Worm (Caenorhabditis elegans): ENCODE measurements around the gene srx-21.
A peak's percentile ranks its signal among the peaks of the same experiment; 100 is the strongest.

srx-21 gene

DNA sequence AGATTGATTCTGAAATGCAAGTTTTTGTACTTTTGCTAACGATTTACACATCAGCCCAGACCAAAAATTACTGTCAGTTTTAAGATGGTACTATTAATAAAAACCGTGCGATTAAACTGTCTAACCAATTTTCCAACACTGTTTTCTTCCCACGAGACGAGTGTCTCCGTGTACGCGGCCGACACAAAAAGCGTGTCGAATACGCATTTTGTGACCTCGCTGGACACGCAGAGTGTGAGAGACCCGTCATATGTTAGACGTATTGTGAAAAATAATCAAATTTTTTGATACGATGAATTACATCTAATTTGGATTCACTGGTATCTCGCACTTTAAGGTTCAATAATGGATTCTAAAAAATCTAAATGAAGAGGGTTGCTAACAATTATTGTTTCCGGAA is 41.2 kb upstream of the srx-21 start:
- TF ChIP-seq ztf-6 (GFP tag; IDR thresholded peaks at IDR 0.05): no peak
- no peak for TF ChIP-seq snpc-1.3 (tag; optimal IDR thresholded peaks at IDR 0.05; ENCODE audit: insufficient read depth)
- TF ChIP-seq snpc-1.1 (tag; optimal IDR thresholded peaks at IDR 0.05; ENCODE audit: insufficient read depth): peak; percentile 18
- peak; percentile 63 for TF ChIP-seq dox-1 (GFP tag; IDR thresholded peaks at IDR 0.05)
- peak; percentile 13 for TF ChIP-seq ceh-27 (GFP tag; optimal IDR thresholded peaks at IDR 0.05)
- no peak for TF ChIP-seq hmg-20 (GFP tag; IDR thresholded peaks at IDR 0.05)
- peak; percentile 88 for TF ChIP-seq nhr-80 (tag; optimal IDR thresholded peaks at IDR 0.05)
- peak; percentile 71 for TF ChIP-seq attf-5 (GFP tag; optimal IDR thresholded peaks at IDR 0.05)
- TF ChIP-seq snpc-4 (GFP tag; optimal IDR thresholded peaks at IDR 0.05): no peak
- TF ChIP-seq snpc-4 (tag; optimal IDR thresholded peaks at IDR 0.05): peak; percentile 66 to 91 (median 82)
- peak; percentile 36; the same call in 1 of the 2 replicates for TF ChIP-seq cebp-1 (GFP tag; IDR thresholded peaks at IDR 0.05)
- TF ChIP-seq cebp-1 (tag; optimal IDR thresholded peaks at IDR 0.05): peak; percentile 45

DNA sequence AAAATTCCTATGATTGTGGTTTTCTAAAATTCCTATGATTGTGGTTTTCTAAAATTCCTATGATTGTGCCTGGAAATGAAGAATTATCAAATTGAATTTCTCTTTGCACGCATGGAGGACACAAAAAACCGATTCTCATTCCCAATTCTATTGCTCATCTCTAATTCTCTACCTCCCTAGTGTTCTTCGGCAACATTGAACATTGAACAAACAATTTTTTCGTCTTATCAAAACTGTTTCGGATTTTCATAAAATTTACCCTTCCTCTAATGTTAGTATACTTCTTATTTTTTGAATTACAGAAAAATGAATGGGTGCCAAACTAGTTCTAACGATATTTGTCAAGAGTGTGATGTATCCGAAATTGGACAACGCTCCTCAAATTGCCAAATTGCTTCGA is 40.6 kb upstream of the srx-21 start, which contains the start of gene pals-31:
Gene pals-31 (plus strand): TSS at position 301 of the 400 bp plus-strand sequence.
- TF ChIP-seq aptf-3 (GFP tag; IDR thresholded peaks at IDR 0.05) (no peak), tbp1 (GFP tag; optimal IDR thresholded peaks at IDR 0.05) (no peak)

DNA sequence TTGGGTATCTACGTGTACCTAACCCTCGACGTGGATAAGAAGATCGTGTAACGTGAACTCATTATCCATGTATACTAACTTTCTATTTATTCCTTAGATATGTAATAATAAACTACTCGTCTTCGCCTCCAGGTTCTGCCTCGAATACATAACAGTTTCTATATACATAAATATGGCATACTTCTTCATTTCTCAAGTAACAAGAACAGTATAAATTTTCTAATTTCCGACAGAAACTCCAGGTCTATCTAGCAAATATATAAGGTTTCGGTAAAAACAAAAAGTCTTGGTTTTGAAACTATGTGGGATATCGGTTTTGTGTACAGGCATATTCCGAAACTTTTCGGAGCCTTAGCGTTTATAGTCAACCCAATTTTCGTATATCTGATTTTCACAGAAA is 38.5 kb upstream of the srx-21 start, which contains the start of gene srj-37:
Gene srj-37 (plus strand): TSS at position 301 of the 400 bp plus-strand sequence.
- no peak for TF ChIP-seq rpc-1 (optimal IDR thresholded peaks at IDR 0.05)
- no peak for TF ChIP-seq rpc-1 (tag; optimal IDR thresholded peaks at IDR 0.05)
- no peak for TF ChIP-seq nhr-80 (tag; optimal IDR thresholded peaks at IDR 0.05)
- no peak for TF ChIP-seq hrde-1 (tag; optimal IDR thresholded peaks at IDR 0.05; ENCODE audit: borderline replicate concordance)
- no peak for TF ChIP-seq F57A8.1 (GFP tag; optimal IDR thresholded peaks at IDR 0.05)
- TF ChIP-seq F55B11.4 (tag; optimal IDR thresholded peaks at IDR 0.05; ENCODE audit: borderline replicate concordance, insufficient read depth): no peak
- TF ChIP-seq rcor-1 (GFP tag; IDR thresholded peaks at IDR 0.05): no peak
- no peak for TF ChIP-seq ztf-28 (GFP tag; IDR thresholded peaks at IDR 0.05)
- TF ChIP-seq D2030.7 (GFP tag; IDR thresholded peaks at IDR 0.05): no peak
- no peak for TF ChIP-seq F57C9.4 (tag; optimal IDR thresholded peaks at IDR 0.05)
- TF ChIP-seq sptf-2 (GFP tag; optimal IDR thresholded peaks at IDR 0.05): no peak
- no peak for TF ChIP-seq ztf-22 (GFP tag; optimal IDR thresholded peaks at IDR 0.05)

DNA sequence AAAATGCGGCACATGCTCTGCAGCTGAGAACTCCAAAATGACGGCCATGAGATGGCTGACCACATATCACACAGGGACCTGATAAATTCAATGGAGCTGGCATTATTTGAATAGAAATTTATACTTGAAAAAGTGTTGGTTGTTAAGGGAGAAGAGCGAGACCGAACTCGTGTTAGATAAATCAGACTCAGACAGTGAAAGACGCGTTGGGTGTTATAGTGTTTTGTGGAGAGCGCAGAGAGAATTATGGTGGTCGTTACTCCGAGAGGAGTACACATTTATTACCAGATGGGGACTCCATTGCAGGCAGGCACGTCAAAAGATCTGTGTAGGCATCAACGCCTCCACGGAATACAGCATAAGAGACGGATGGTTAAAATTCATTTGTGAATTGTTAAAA is 34.1 kb upstream of the srx-21 start, which contains the start of gene nhr-190:
Gene nhr-190 (minus strand): TSS at position 175 of the 400 bp plus-strand sequence.
- TF ChIP-seq B0261.1 (tag; optimal IDR thresholded peaks at IDR 0.05): no peak
- TF ChIP-seq hmg-1.2 (GFP tag; IDR thresholded peaks at IDR 0.05): peak; percentile 66; the same call in 1 of the 2 replicates
- TF ChIP-seq attf-5 (GFP tag; optimal IDR thresholded peaks at IDR 0.05): peak; percentile 16
- TF ChIP-seq snpc-1.1 (tag; optimal IDR thresholded peaks at IDR 0.05; ENCODE audit: insufficient read depth): no peak

DNA sequence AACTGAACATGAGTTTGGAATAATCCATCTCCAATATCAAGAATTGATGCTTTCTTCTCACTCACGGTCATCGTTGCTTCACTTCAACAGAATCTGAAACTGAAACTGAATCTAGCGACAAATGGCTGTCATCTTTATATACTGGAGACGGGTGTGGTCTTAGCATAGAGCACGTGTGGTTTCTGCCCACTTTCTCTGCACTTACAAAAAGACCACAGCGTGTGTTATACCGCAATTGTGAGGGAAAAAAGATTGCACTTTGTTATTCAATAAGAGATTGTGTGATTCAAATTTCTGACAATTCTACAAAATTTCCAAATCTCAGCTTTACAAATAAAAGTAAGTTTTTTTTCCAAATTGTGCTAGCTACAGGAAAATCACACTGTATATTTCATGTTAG is 30.7 kb upstream of the srx-21 start, which contains the start of gene F48G7.12:
Gene F48G7.12 (minus strand): TSS at position 101 of the 400 bp plus-strand sequence.
- TF ChIP-seq ztf-25 (GFP tag; IDR thresholded peaks at IDR 0.05) (no peak), F57C9.4 (tag; optimal IDR thresholded peaks at IDR 0.05) (no peak), zfh-2 (GFP tag; conservative IDR thresholded peaks at IDR 0.05) (no peak), T26A5.8 (tag; optimal IDR thresholded peaks at IDR 0.05) (no peak), attf-3 (GFP tag; conservative IDR thresholded peaks at IDR 0.05) (no peak), nhr-179 (tag; optimal IDR thresholded peaks at IDR 0.05) (no peak), ceh-100 (GFP tag; IDR thresholded peaks at IDR 0.05) (no peak), akir-1 (GFP tag; optimal IDR thresholded peaks at IDR 0.05) (no peak), ztf-22 (GFP tag; optimal IDR thresholded peaks at IDR 0.05) (no peak), F39B2.1 (GFP tag; IDR thresholded peaks at IDR 0.05) (no peak), nhr-27 (tag; optimal IDR thresholded peaks at IDR 0.05) (no peak), unc-130 (GFP tag; optimal IDR thresholded peaks at IDR 0.05) (no peak), him-1 (tag; optimal IDR thresholded peaks at IDR 0.05) (no peak)
